Worm (Caenorhabditis elegans): ENCODE measurements around the gene H34I24.2.
A peak's percentile ranks its signal among the peaks of the same experiment; 100 is the strongest.
"Not testable (repeated sequence)": the region's sequence is repeated elsewhere in the genome, so short reads cannot be mapped to it uniquely, and the experiment has no call there.

The H34I24.2 gene

ce11 chrIII:2846747-2847146 is 4.9 kb downstream of the H34I24.2 start, which contains the start of gene H34I24.1:
Gene H34I24.1 (plus strand): TSS chrIII:2847047.
- TF ChIP-seq ztf-4 (tag; optimal IDR thresholded peaks at IDR 0.05); R02D3.7 (tag; optimal IDR thresholded peaks at IDR 0.05); sma-3 (GFP tag; optimal IDR thresholded peaks at IDR 0.05): not testable (repeated sequence)

DNA sequence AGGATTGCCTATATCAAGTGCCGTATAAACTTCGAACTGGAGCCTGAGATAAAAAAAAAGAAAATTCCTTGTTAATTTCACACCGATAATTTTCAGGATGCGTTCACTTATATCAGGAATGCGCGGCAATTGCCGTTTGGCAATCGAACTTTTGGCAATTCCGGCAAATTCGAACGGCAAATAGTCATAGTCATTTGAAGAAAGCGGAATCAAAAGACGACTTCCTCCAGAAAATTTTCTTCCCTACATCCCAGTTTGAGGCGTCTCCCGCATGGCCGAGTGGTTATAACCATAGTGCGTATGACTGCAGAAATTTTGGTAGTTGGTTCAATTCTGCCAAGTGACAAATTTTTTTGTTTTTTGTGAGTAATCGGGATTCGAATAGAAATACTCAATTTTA is 14.1 kb downstream of the H34I24.2 start, which contains the start of gene F56F11.4:
F56F11.4 (plus strand) TSS at position 301 of the 400 bp plus-strand sequence.
- no peak for TF ChIP-seq aly-2 (tag; optimal IDR thresholded peaks at IDR 0.05)
- no peak for TF ChIP-seq R02D3.7 (tag; optimal IDR thresholded peaks at IDR 0.05)
- no peak for TF ChIP-seq nhr-129 (tag; optimal IDR thresholded peaks at IDR 0.05)
- no peak for TF ChIP-seq unc-62 (GFP tag; optimal IDR thresholded peaks at IDR 0.05)
- TF ChIP-seq nhr-25 (tag; optimal IDR thresholded peaks at IDR 0.05) = no peak
- no peak for TF ChIP-seq lin-39 (tag; optimal IDR thresholded peaks at IDR 0.05)
- TF ChIP-seq gmeb-1 (tag; optimal IDR thresholded peaks at IDR 0.05) = no peak
- TF ChIP-seq peb-1 (tag; optimal IDR thresholded peaks at IDR 0.05) = no peak
- TF ChIP-seq unc-39 (tag; optimal IDR thresholded peaks at IDR 0.05) = no peak
- no peak for TF ChIP-seq skn-1 (tag; optimal IDR thresholded peaks at IDR 0.05)
- no peak for TF ChIP-seq nhr-10 (tag; optimal IDR thresholded peaks at IDR 0.05)
- no peak for TF ChIP-seq sma-3 (GFP tag; optimal IDR thresholded peaks at IDR 0.05)
- no peak for TF ChIP-seq lin-13 (GFP tag; optimal IDR thresholded peaks at IDR 0.05)
- TF ChIP-seq mdl-1 (tag; optimal IDR thresholded peaks at IDR 0.05) = no peak
- no peak for TF ChIP-seq zag-1 (tag; optimal IDR thresholded peaks at IDR 0.05)
- TF ChIP-seq elt-3 (tag; optimal IDR thresholded peaks at IDR 0.05) = no peak
- no peak for TF ChIP-seq mab-5 (tag; optimal IDR thresholded peaks at IDR 0.05)
- TF ChIP-seq nhr-11 (tag; optimal IDR thresholded peaks at IDR 0.05) = no peak

ce11 chrIII:2858334-2858733 is 16.5 kb downstream of the H34I24.2 start:
- TF ChIP-seq mab-5 (tag; optimal IDR thresholded peaks at IDR 0.05) = no peak
- no peak for TF ChIP-seq nhr-129 (tag; optimal IDR thresholded peaks at IDR 0.05)
- TF ChIP-seq ztf-1 (GFP tag; conservative IDR thresholded peaks at IDR 0.05) = no peak
- TF ChIP-seq nhr-10 (tag; optimal IDR thresholded peaks at IDR 0.05) = no peak
- no peak for TF ChIP-seq skn-1 (tag; optimal IDR thresholded peaks at IDR 0.05)
- no peak for TF ChIP-seq nhr-21 (tag; optimal IDR thresholded peaks at IDR 0.05)
- TF ChIP-seq egl-27 (tag; optimal IDR thresholded peaks at IDR 0.05) = no peak
- TF ChIP-seq peb-1 (tag; optimal IDR thresholded peaks at IDR 0.05) = no peak
- no peak for TF ChIP-seq zag-1 (tag; optimal IDR thresholded peaks at IDR 0.05)
- TF ChIP-seq crh-2 (tag; optimal IDR thresholded peaks at IDR 0.05) = no peak
- no peak for TF ChIP-seq F13H6.1 (tag; optimal IDR thresholded peaks at IDR 0.05)
- TF ChIP-seq ama-1 (optimal IDR thresholded peaks at IDR 0.05) = no peak

ce11 chrIII:2864669-2865068 is 22.8 kb downstream of the H34I24.2 start:
- TF ChIP-seq snpc-4 (tag; optimal IDR thresholded peaks at IDR 0.05) (no peak), sma-3 (GFP tag; optimal IDR thresholded peaks at IDR 0.05) (no peak), nhr-21 (tag; optimal IDR thresholded peaks at IDR 0.05) (no peak), aly-2 (tag; optimal IDR thresholded peaks at IDR 0.05) (no peak), nhr-77 (tag; optimal IDR thresholded peaks at IDR 0.05) (no peak), nhr-237 (tag; optimal IDR thresholded peaks at IDR 0.05) (no peak), skn-1 (tag; optimal IDR thresholded peaks at IDR 0.05) (no peak), lin-11 (tag; optimal IDR thresholded peaks at IDR 0.05) (no peak), zag-1 (tag; optimal IDR thresholded peaks at IDR 0.05) (no peak), sem-4 (tag; optimal IDR thresholded peaks at IDR 0.05) (no peak), peb-1 (tag; optimal IDR thresholded peaks at IDR 0.05) (no peak)

DNA sequence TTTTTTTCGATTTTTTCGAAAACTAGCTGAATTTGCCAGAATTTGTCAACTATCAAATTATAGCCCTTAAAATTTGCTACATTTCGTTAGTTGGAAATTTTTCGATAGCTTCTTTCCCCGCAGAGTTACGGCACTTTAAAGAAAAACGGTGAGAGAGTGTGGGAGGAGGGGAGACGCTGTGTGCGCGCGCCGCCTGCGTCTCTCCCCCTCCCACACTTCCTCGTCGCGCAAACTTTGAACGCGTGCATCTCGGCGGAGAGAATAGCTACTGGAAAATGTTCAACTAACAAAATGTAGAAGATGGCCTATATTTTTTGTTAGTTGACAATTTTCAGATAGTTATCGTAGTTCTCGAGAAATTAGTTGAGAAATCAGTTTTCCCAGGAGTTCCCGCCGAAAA is 24.8 kb downstream of the H34I24.2 start:
- no peak for TF ChIP-seq elt-1 (tag; optimal IDR thresholded peaks at IDR 0.05)

DNA sequence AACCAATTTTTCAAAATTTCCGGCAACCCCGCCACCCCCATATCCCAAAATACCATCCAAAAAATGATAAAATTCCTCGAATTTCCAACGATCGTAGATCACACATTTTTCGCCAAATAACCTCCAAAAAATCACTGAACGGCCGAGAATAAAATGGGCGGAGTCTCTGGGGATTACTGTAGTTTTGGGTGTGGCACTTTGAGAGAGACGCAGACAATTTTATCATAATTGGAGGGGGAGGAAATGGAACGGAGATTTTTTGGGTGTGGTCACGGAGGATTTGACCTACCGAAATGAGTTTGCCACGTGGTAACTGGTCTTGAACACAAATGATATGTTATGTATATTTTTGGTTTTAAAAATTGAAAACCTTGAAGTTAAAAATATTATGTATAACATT is 26.6 kb downstream of the H34I24.2 start:
- TF ChIP-seq sma-9 (GFP tag; optimal IDR thresholded peaks at IDR 0.05) (peak; percentile 38), sma-9 (tag; optimal IDR thresholded peaks at IDR 0.05) (no peak), dmd-4 (tag; optimal IDR thresholded peaks at IDR 0.05) (no peak), sma-3 (GFP tag; optimal IDR thresholded peaks at IDR 0.05) (peak; percentile 32), lsy-2 (tag; optimal IDR thresholded peaks at IDR 0.05) (peak in 1 of 2 experiments; percentile 24), mbf-1 (tag; optimal IDR thresholded peaks at IDR 0.05) (no peak)

Measured in whole organism, L2 larva.